Fruit fly (Drosophila melanogaster): Measurements from ENCODE around the gene CG34140.

CG34140 gene

dm6 chr3L:139574-140567 is 44.4 kb downstream of the CG34140 start (continued):
- peak; percentile 61 for TF ChIP-seq fru (GFP tag; optimal IDR thresholded peaks at IDR 0.05)
- peak; percentile 39 for TF ChIP-seq br (GFP tag; optimal IDR thresholded peaks at IDR 0.05)
- no peak for TF ChIP-seq Dfd (GFP tag; optimal IDR thresholded peaks at IDR 0.05)

DNA sequence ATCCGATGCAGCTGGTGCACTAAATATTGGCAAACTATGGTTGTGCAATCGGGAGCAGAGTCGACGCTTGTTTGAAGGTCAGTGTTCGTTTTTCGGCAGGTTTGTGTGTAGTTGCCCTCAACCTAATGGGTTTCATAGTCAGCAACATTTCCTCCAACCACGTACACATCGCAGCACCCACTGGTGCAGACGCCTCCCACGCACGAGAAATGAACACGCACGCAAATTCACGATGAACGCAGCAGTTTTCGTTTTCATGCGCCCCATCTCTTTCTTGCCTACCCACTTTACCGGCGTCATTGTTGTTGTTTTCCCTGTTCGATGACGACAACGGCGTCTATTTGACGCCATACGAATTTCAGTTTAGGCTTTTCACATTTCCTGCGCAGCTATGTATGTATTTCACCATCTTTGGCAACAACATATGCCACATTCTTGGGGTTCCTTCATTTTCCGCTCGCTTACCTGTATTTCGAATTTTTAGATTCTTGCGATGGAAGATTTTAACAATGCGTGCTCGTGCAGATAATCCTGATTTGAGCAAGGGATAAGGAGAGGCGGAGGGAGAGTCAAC is 46.5 kb downstream of the CG34140 start:
- TF ChIP-seq tai (GFP tag; optimal IDR thresholded peaks at IDR 0.05) (no peak), CrebA (GFP tag; optimal IDR thresholded peaks at IDR 0.05; ENCODE audit: borderline replicate concordance) (no peak), Myc (optimal IDR thresholded peaks at IDR 0.05) (no peak), dl (GFP tag; optimal IDR thresholded peaks at IDR 0.05; ENCODE audit: insufficient read depth in 1 of 2, partially characterized antibody in 2 of 2) (no peak)

DNA sequence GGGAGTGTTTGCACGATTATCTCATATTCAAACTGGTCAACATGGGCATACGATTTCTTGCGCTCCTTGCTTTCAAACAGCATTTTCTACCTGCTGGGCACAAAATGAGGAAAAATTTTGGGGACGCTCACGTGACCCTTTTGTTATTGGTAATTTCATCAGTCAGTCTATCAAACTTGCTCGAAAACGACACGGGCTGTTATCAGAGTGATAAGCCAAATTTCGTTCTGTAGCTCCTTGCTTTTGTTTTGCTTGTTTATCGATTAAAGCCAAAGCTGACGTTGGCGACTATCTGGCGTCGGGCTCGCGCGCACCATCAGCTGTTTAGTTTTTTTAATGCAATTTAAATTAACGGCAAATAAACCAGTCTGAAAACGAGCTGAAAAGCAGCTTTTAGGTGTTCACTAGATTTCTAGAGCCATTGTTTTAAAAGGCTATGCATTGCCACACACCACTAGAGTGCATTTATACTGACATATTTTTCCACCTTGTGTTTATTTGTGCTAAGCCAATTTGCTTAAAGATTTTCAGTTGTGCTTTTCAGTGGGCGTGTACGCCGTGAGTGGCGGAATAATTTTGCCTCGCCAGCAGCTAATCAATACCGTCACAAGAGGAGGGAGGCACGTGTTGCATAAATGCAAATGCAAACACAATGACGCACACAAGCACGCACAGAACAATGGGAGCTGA is 47.5 kb downstream of the CG34140 start:
- peak; percentile 60 for TF ChIP-seq h (GFP tag; optimal IDR thresholded peaks at IDR 0.05)
- peak; percentile 38 for TF ChIP-seq OdsH (GFP tag; optimal IDR thresholded peaks at IDR 0.05)
- TF ChIP-seq HLH106 (tag; optimal IDR thresholded peaks at IDR 0.05): no peak
- TF ChIP-seq CrebA (GFP tag; optimal IDR thresholded peaks at IDR 0.05; ENCODE audit: borderline replicate concordance): no peak
- TF ChIP-seq rgr (GFP tag; optimal IDR thresholded peaks at IDR 0.05): peak; percentile 58
- TF ChIP-seq br (GFP tag; optimal IDR thresholded peaks at IDR 0.05): peak; percentile 15
- TF ChIP-seq foxo (GFP tag; optimal IDR thresholded peaks at IDR 0.05): peak in 1 of 2 experiments; percentile 16
- peak; percentile 49 for TF ChIP-seq Hnf4 (GFP tag; optimal IDR thresholded peaks at IDR 0.05)
- peak; percentile 5 for TF ChIP-seq brk (GFP tag; optimal IDR thresholded peaks at IDR 0.05)
- peak; percentile 97 for TF ChIP-seq Hr83 (GFP tag; optimal IDR thresholded peaks at IDR 0.05; ENCODE audit: poor library complexity, severe bottlenecking)

DNA sequence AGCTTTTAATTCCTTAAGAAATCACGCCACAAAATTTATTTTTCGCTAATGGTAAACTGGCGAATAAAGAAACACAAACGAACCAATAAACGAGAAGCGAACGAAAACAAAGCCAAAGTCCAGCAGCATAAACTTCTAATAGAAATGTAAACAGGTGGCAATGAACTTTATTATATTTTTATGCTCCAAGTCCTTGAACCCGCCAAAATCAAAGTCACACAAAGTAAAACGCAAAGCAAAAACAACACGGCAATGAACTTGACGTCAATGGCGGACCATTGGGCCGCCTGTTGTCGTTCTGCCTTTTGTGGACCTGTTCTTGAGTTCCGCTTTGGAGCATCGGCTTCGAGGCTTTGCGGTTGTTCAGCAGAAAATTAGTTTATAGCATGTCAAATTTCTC is 49.4 kb downstream of the CG34140 start:
- TF ChIP-seq CrebA (GFP tag; optimal IDR thresholded peaks at IDR 0.05; ENCODE audit: borderline replicate concordance): no peak
- TF ChIP-seq Hr83 (GFP tag; optimal IDR thresholded peaks at IDR 0.05; ENCODE audit: poor library complexity, severe bottlenecking): no peak
- no peak for TF ChIP-seq Mio (GFP tag; optimal IDR thresholded peaks at IDR 0.05)
- no peak for TF ChIP-seq Rel (GFP tag; optimal IDR thresholded peaks at IDR 0.05)
- TF ChIP-seq Rel (tag; optimal IDR thresholded peaks at IDR 0.05): no peak
- TF ChIP-seq Dif (GFP tag; optimal IDR thresholded peaks at IDR 0.05; ENCODE audit: partially characterized antibody): no peak
- no peak for TF ChIP-seq GATAd (GFP tag; optimal IDR thresholded peaks at IDR 0.05)
- no peak for TF ChIP-seq HLH106 (tag; optimal IDR thresholded peaks at IDR 0.05)
- no peak for TF ChIP-seq woc (GFP tag; optimal IDR thresholded peaks at IDR 0.05)
- no peak for TF ChIP-seq rgr (GFP tag; optimal IDR thresholded peaks at IDR 0.05)
- no peak for TF ChIP-seq Hnf4 (GFP tag; optimal IDR thresholded peaks at IDR 0.05)
- TF ChIP-seq N (GFP tag; optimal IDR thresholded peaks at IDR 0.05): no peak
- no peak for TF ChIP-seq dsf (GFP tag; optimal IDR thresholded peaks at IDR 0.05; ENCODE audit: borderline replicate concordance)
- TF ChIP-seq CG9705 (GFP tag; optimal IDR thresholded peaks at IDR 0.05): no peak
- no peak for TF ChIP-seq sage (GFP tag; optimal IDR thresholded peaks at IDR 0.05)
- TF ChIP-seq pan (optimal IDR thresholded peaks at IDR 0.05): no peak
- TF ChIP-seq dmrt93B (GFP tag; optimal IDR thresholded peaks at IDR 0.05): no peak

DNA sequence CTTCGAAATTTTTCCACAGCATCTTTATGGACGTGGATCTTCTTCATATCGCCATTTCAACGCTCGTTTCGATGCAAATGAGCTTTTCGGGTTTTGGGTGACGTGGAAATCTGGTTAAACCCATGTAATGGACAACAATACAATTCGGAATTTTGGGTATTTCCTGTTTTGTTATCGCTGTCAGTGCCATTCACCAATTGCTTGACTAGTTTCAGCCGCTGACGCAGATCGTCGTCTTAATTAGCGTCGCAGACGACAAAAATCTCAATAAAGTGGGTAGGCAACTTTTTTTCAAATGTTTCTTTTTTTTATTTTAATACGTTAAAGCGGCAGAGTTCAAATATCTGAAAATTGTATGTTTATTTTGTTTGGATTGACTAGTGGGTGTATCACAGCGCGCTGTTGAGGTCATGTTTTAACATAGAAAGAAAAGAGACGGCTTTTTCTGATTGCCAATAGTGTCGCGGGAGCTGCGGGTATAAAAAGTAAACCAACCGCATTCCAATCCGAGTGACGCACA is 50.4 kb downstream of the CG34140 start:
- TF ChIP-seq brk (GFP tag; optimal IDR thresholded peaks at IDR 0.05) (no peak), jim (GFP tag; optimal IDR thresholded peaks at IDR 0.05) (no peak), dsf (GFP tag; optimal IDR thresholded peaks at IDR 0.05; ENCODE audit: borderline replicate concordance) (no peak), Vsx2 (GFP tag; optimal IDR thresholded peaks at IDR 0.05; ENCODE audit: partially characterized antibody) (no peak), OdsH (GFP tag; optimal IDR thresholded peaks at IDR 0.05) (no peak), GATAd (GFP tag; optimal IDR thresholded peaks at IDR 0.05) (no peak), Hr78 (GFP tag; optimal IDR thresholded peaks at IDR 0.05) (no peak), CG9705 (GFP tag; optimal IDR thresholded peaks at IDR 0.05) (no peak), Dfd (GFP tag; optimal IDR thresholded peaks at IDR 0.05) (no peak), Myc (optimal IDR thresholded peaks at IDR 0.05) (no peak), rgr (GFP tag; optimal IDR thresholded peaks at IDR 0.05) (no peak), fru (GFP tag; optimal IDR thresholded peaks at IDR 0.05) (no peak)
